Worm (Caenorhabditis elegans) whole organism, L4 larva: ENCODE data around the gene cpr-9.

Experiments
- F26F4.8 ChIP-seq: fragments of 200-800 bp; sonication (Bioruptor generic); conservative IDR thresholded peaks from 2 replicates; pipeline ENCODE4 v1.3.6; 2022; ENCODE audit warnings: missing genetic modification characterization, missing compliant biosample characterization
- T20F7.1 ChIP-seq: fragments of 200-800 bp; sonication (Bioruptor generic); optimal IDR thresholded peaks from 2 replicates; lab custom pipeline; 2018; ENCODE audit warnings: mild to moderate bottlenecking, missing genetic modification characterization, missing compliant biosample characterization
- T26A8.4 ChIP-seq: fragments of 200-800 bp; sonication (Bioruptor generic); IDR thresholded peaks from 2 replicates; pipeline ENCODE4 v1.3.6; 2022; ENCODE audit warnings: missing genetic modification characterization, missing compliant biosample characterization
- Y48G9A.11 ChIP-seq: fragments of 200-800 bp; sonication (Bioruptor generic); IDR thresholded peaks from 2 replicates; pipeline ENCODE4 v1.3.6; 2022; ENCODE audit warnings: missing genetic modification reagents, missing genetic modification characterization, missing compliant biosample characterization
- Y75B8A.6 ChIP-seq: fragments of 200-800 bp; sonication (Bioruptor generic); IDR thresholded peaks from 2 replicates; pipeline ENCODE4 v1.3.6; 2022; ENCODE audit warnings: missing genetic modification reagents, missing genetic modification characterization, missing compliant biosample characterization
- ZK337.2 ChIP-seq: fragments of 200-800 bp; sonication (Bioruptor generic); IDR thresholded peaks from 2 replicates; pipeline ENCODE4 v1.3.6; 2022; ENCODE audit warnings: missing genetic modification reagents, missing genetic modification characterization, missing compliant biosample characterization
- ama-1 ChIP-seq: fragments of 150-350 bp; optimal IDR thresholded peaks from 2 replicates; lab custom pipeline; 2014; ENCODE audit warnings: inconsistent platforms, mixed read lengths
- ceh-32 ChIP-seq: sonication (generic microtip); optimal IDR thresholded peaks from 2 replicates; lab custom pipeline; 2016; ENCODE audit warnings: mild to moderate bottlenecking, missing genetic modification characterization, missing compliant biosample characterization; ENCODE audit not compliant: poor library complexity
- ceh-44 ChIP-seq: fragments of 200-800 bp; sonication (Bioruptor generic); IDR thresholded peaks from 2 replicates; pipeline ENCODE4 v1.3.6; 2022; ENCODE audit warnings: missing genetic modification reagents, missing genetic modification characterization, missing compliant biosample characterization
- ceh-62 ChIP-seq: sonication (generic microtip); optimal IDR thresholded peaks from 2 replicates; lab custom pipeline; 2017; ENCODE audit warnings: missing biosample characterization, missing genetic modification characterization
- ceh-82 ChIP-seq: sonication (generic microtip); optimal IDR thresholded peaks from 2 replicates; lab custom pipeline; 2017; ENCODE audit warnings: missing biosample characterization, missing genetic modification characterization
- ces-1 ChIP-seq: fragments of 150-350 bp; sonication (generic microtip); optimal IDR thresholded peaks from 4 replicates; lab custom pipeline; 2014; ENCODE audit warnings: missing biosample characterization, missing genetic modification reagents, missing genetic modification characterization
- cey-2 ChIP-seq: sonication (generic microtip); optimal IDR thresholded peaks from 3 replicates; lab custom pipeline; 2017; ENCODE audit warnings: missing genetic modification characterization, mild to moderate bottlenecking, missing compliant biosample characterization, antibody characterized with exemption, borderline replicate concordance; ENCODE audit not compliant: insufficient read depth
- ctbp-1 ChIP-seq: fragments of 200-800 bp; sonication (Bioruptor generic); IDR thresholded peaks from 2 replicates; pipeline ENCODE4 v1.3.6; 2022; ENCODE audit warnings: missing genetic modification reagents, missing genetic modification characterization, missing compliant biosample characterization
- daf-12 ChIP-seq: fragments of 150-350 bp; optimal IDR thresholded peaks from 2 replicates; lab custom pipeline; 2014; ENCODE audit warnings: missing biosample characterization, missing genetic modification reagents, missing genetic modification characterization
- daf-19 ChIP-seq: fragments of 200-800 bp; sonication (Bioruptor generic); conservative IDR thresholded peaks from 2 replicates; pipeline ENCODE4 v1.3.6; 2022; ENCODE audit warnings: missing genetic modification characterization, missing compliant biosample characterization
- daf-8 ChIP-seq: fragments of 200-800 bp; sonication (Bioruptor generic); IDR thresholded peaks from 2 replicates; pipeline ENCODE4 v1.3.6; 2022; ENCODE audit warnings: missing genetic modification characterization, missing compliant biosample characterization
- dmd-8 ChIP-seq: fragments of 200-800 bp; sonication (Bioruptor generic); IDR thresholded peaks from 2 replicates; pipeline ENCODE4 v1.3.6; 2022; ENCODE audit warnings: missing genetic modification characterization, missing compliant biosample characterization
- dmd-9 ChIP-seq: fragments of 200-800 bp; sonication (Bioruptor generic); IDR thresholded peaks from 2 replicates; pipeline ENCODE4 v1.3.6; 2022; ENCODE audit warnings: missing genetic modification reagents, missing genetic modification characterization, missing compliant biosample characterization
- duxl-1 ChIP-seq: sonication (generic microtip); optimal IDR thresholded peaks from 2 replicates; lab custom pipeline; 2016; ENCODE audit warnings: mild to moderate bottlenecking, missing genetic modification characterization, moderate library complexity, missing compliant biosample characterization; ENCODE audit not compliant: poor library complexity
- egl-27 ChIP-seq: sonication (generic microtip); optimal IDR thresholded peaks from 3 replicates; lab custom pipeline; 2017; ENCODE audit warnings: missing biosample characterization, missing genetic modification reagents, missing genetic modification characterization
- fkh-10 ChIP-seq: fragments of 150-350 bp; optimal IDR thresholded peaks from 2 replicates; lab custom pipeline; 2014; ENCODE audit warnings: missing biosample characterization, missing genetic modification reagents, missing genetic modification characterization
- fos-1 ChIP-seq: fragments of 150-350 bp; optimal IDR thresholded peaks from 2 replicates; lab custom pipeline; 2014; ENCODE audit warnings: missing biosample characterization, missing genetic modification characterization
- gei-8 ChIP-seq: fragments of 200-800 bp; sonication (Bioruptor generic); optimal IDR thresholded peaks from 2 replicates; lab custom pipeline; 2018; ENCODE audit warnings: mild to moderate bottlenecking, missing genetic modification characterization, missing compliant biosample characterization
- hlh-30 ChIP-seq: sonication (generic microtip); optimal IDR thresholded peaks from 2 replicates; lab custom pipeline; 2017; ENCODE audit warnings: antibody characterized with exemption, mild to moderate bottlenecking, missing genetic modification characterization, missing compliant biosample characterization; ENCODE audit not compliant: insufficient read depth
- hmg-1.1 ChIP-seq: fragments of 200-800 bp; sonication (Bioruptor generic); IDR thresholded peaks from 2 replicates; pipeline ENCODE4 v1.3.6; 2022; ENCODE audit warnings: missing genetic modification reagents, missing genetic modification characterization, missing compliant biosample characterization
- lin-13 ChIP-seq: fragments of 150-350 bp; optimal IDR thresholded peaks from 2 replicates; lab custom pipeline; 2014; ENCODE audit warnings: missing biosample characterization, missing genetic modification reagents, missing genetic modification characterization
- lin-15B ChIP-seq: fragments of 150-350 bp; sonication (generic microtip); optimal IDR thresholded peaks from 3 replicates; lab custom pipeline; 2014; ENCODE audit warnings: missing biosample characterization, missing genetic modification characterization
- lin-38 ChIP-seq: fragments of 200-800 bp; sonication (Bioruptor generic); IDR thresholded peaks from 2 replicates; pipeline ENCODE4 v1.3.6; 2022; ENCODE audit warnings: missing genetic modification reagents, missing genetic modification characterization, missing compliant biosample characterization
- lir-3 ChIP-seq: sonication (generic microtip); optimal IDR thresholded peaks from 2 replicates; lab custom pipeline; 2016; ENCODE audit warnings: mild to moderate bottlenecking, missing genetic modification characterization, missing compliant biosample characterization
- lsy-2 ChIP-seq, 2 experiments: fragments of 150-350 bp in 1 of 2; sonication (generic microtip) in 1 of 2; optimal IDR thresholded peaks; 2 replicates each; lab custom pipeline; 2014 to 2017; ENCODE audit warnings: missing biosample characterization in 2 of 2, missing genetic modification characterization in 2 of 2
- mep-1 ChIP-seq: fragments of 150-350 bp; sonication (generic microtip); optimal IDR thresholded peaks from 3 replicates; lab custom pipeline; 2014; ENCODE audit warnings: missing biosample characterization, missing genetic modification characterization
- mxl-3 ChIP-seq: fragments of 200-800 bp; sonication (Bioruptor generic); optimal IDR thresholded peaks from 2 replicates; lab custom pipeline; 2018; ENCODE audit warnings: mild to moderate bottlenecking, missing genetic modification characterization, missing compliant biosample characterization
- nhr-11 ChIP-seq: fragments of 150-350 bp; optimal IDR thresholded peaks from 2 replicates; lab custom pipeline; 2014; ENCODE audit warnings: missing biosample characterization, missing genetic modification characterization
- nhr-111 ChIP-seq: fragments of 200-800 bp; sonication (Bioruptor generic); optimal IDR thresholded peaks from 2 replicates; lab custom pipeline; 2018; ENCODE audit warnings: mild to moderate bottlenecking, missing genetic modification characterization, missing compliant biosample characterization
- nhr-237 ChIP-seq: sonication (generic microtip); optimal IDR thresholded peaks from 2 replicates; lab custom pipeline; 2017; ENCODE audit warnings: missing biosample characterization, missing genetic modification characterization
- nhr-41 ChIP-seq: fragments of 200-800 bp; sonication (Bioruptor generic); IDR thresholded peaks from 2 replicates; pipeline ENCODE4 v1.3.6; 2022; ENCODE audit warnings: missing genetic modification reagents, missing genetic modification characterization, missing compliant biosample characterization
- nhr-42 ChIP-seq: fragments of 200-800 bp; sonication (Bioruptor generic); IDR thresholded peaks from 2 replicates; pipeline ENCODE4 v1.3.6; 2022; ENCODE audit warnings: missing genetic modification characterization, missing compliant biosample characterization
- php-3 ChIP-seq: fragments of 200-800 bp; sonication (Bioruptor generic); IDR thresholded peaks from 2 replicates; pipeline ENCODE4 v1.3.6; 2022; ENCODE audit warnings: missing genetic modification reagents, missing genetic modification characterization, missing compliant biosample characterization
- rbr-2 ChIP-seq: sonication (generic microtip); optimal IDR thresholded peaks from 2 replicates; lab custom pipeline; 2016; ENCODE audit warnings: missing genotype, missing genetic modification characterization, missing compliant biosample characterization
- skn-1 ChIP-seq: fragments of 150-350 bp; optimal IDR thresholded peaks from 2 replicates; lab custom pipeline; 2014; ENCODE audit warnings: missing biosample characterization, missing genetic modification characterization
- spr-1 ChIP-seq: sonication (generic microtip); optimal IDR thresholded peaks from 2 replicates; lab custom pipeline; 2016; ENCODE audit warnings: mild to moderate bottlenecking, missing genetic modification characterization, missing compliant biosample characterization
- spr-3 ChIP-seq: fragments of 200-800 bp; sonication (Bioruptor generic); optimal IDR thresholded peaks from 2 replicates; lab custom pipeline; 2018; ENCODE audit warnings: mild to moderate bottlenecking, missing genetic modification characterization, missing compliant biosample characterization
- vab-7 ChIP-seq: fragments of 200-800 bp; sonication (Bioruptor generic); IDR thresholded peaks from 2 replicates; pipeline ENCODE4 v1.3.6; 2022; ENCODE audit warnings: missing genetic modification reagents, missing genetic modification characterization, missing compliant biosample characterization
- zag-1 ChIP-seq: fragments of 150-350 bp; optimal IDR thresholded peaks from 2 replicates; lab custom pipeline; 2014; ENCODE audit warnings: missing biosample characterization, missing genetic modification characterization
- zfp-2 ChIP-seq: sonication (generic microtip); optimal IDR thresholded peaks from 2 replicates; lab custom pipeline; 2016; ENCODE audit warnings: mild to moderate bottlenecking, missing genetic modification characterization, missing compliant biosample characterization
- zfp-3 ChIP-seq: fragments of 200-800 bp; sonication (Bioruptor generic); conservative IDR thresholded peaks from 2 replicates; pipeline ENCODE4 v1.3.6; 2022; ENCODE audit warnings: missing genetic modification reagents, missing genetic modification characterization, missing compliant biosample characterization
- zip-11 ChIP-seq: fragments of 200-800 bp; sonication (Bioruptor generic); IDR thresholded peaks from 2 replicates; pipeline ENCODE4 v1.3.6; 2022; ENCODE audit warnings: missing genetic modification characterization, missing compliant biosample characterization
- ztf-7 ChIP-seq: fragments of 150-350 bp; optimal IDR thresholded peaks from 2 replicates; lab custom pipeline; 2014; ENCODE audit warnings: missing biosample characterization, missing genetic modification characterization

cpr-9 gene

ce11 chrV:12024273-12024672 lies 21.4 kb downstream of the cpr-9 start (continued):
- TF ChIP-seq ceh-44 = no peak
- TF ChIP-seq Y48G9A.11 (GFP tag; lab: Robert Waterston, UW) = 0 out of 2 replicates have a peak, but pooled peaks have one; percentile 5
- no peak for TF ChIP-seq vab-7 (GFP tag; lab: Robert Waterston, UW)
- no peak for TF ChIP-seq daf-19 (GFP tag; lab: Robert Waterston, UW)
- 0 out of 2 replicates have a peak, but pooled peaks have one; percentile 36 for TF ChIP-seq F26F4.8 (GFP tag; lab: Robert Waterston, UW)
- peak; percentile 64; the same call in 1 of the 2 replicates for TF ChIP-seq hmg-1.1 (GFP tag; lab: Robert Waterston, UW)
- no peak for TF ChIP-seq zip-11 (GFP tag; lab: Robert Waterston, UW)
- no peak for TF ChIP-seq spr-3 (GFP tag; lab: Kevin White, UChicago)
- TF ChIP-seq ceh-82 (tag; lab: Kevin White, UChicago) = no peak
- no peak for TF ChIP-seq zag-1 (tag; lab: Kevin White, UChicago)
- no peak for TF ChIP-seq lin-38 (GFP tag; lab: Robert Waterston, UW)
- TF ChIP-seq ztf-7 = no peak
- TF ChIP-seq cey-2 (tag; lab: Kevin White, UChicago) = no peak
- TF ChIP-seq spr-1 (tag; lab: Kevin White, UChicago) = no peak
- TF ChIP-seq fos-1 (tag; lab: Kevin White, UChicago) = no peak
- TF ChIP-seq fkh-10 (GFP tag; lab: Kevin White, UChicago) = peak; percentile 47
- TF ChIP-seq egl-27 (tag; lab: Kevin White, UChicago) = no peak
- no peak for TF ChIP-seq nhr-111 (GFP tag; lab: Kevin White, UChicago)
- TF ChIP-seq php-3 (GFP tag; lab: Robert Waterston, UW) = no peak
- TF ChIP-seq mep-1 (tag; lab: Kevin White, UChicago) = peak; percentile 5
- no peak for TF ChIP-seq ceh-32 (tag; lab: Kevin White, UChicago)
- TF ChIP-seq T20F7.1 = no peak
- peak; percentile 2 for TF ChIP-seq nhr-11 (tag; lab: Kevin White, UChicago)
- no peak for TF ChIP-seq duxl-1 (tag; lab: Kevin White, UChicago)
- no peak for TF ChIP-seq mxl-3 (GFP tag; lab: Kevin White, UChicago)
- TF ChIP-seq zfp-2 (tag; lab: Kevin White, UChicago) = no peak
- peak; percentile 31 for TF ChIP-seq hlh-30 (tag; lab: Kevin White, UChicago)
- TF ChIP-seq dmd-8 (GFP tag; lab: Robert Waterston, UW) = peak; percentile 59; the same call in 1 of the 2 replicates
- peak; percentile 79 for TF ChIP-seq ctbp-1
- TF ChIP-seq daf-12 = no peak
- TF ChIP-seq ces-1 (GFP tag; lab: Kevin White, UChicago) = no peak
- no peak for TF ChIP-seq nhr-41 (GFP tag; lab: Robert Waterston, UW)
- 0 out of 2 replicates have a peak, but pooled peaks have one; percentile 51 for TF ChIP-seq dmd-9
- no peak for TF ChIP-seq zfp-3 (GFP tag; lab: Robert Waterston, UW)
- TF ChIP-seq lsy-2 (tag; optimal IDR thresholded peaks at IDR 0.05; lab: Kevin White, UChicago) = peak in 1 of 2 experiments; percentile 9
- peak; percentile 29; the same call in 1 of the 2 replicates for TF ChIP-seq T26A8.4 (GFP tag; lab: Robert Waterston, UW)
- TF ChIP-seq ceh-62 (tag; lab: Kevin White, UChicago) = no peak
- TF ChIP-seq ama-1 (lab: Kevin White, UChicago) = no peak
- no peak for TF ChIP-seq nhr-42
- no peak for TF ChIP-seq nhr-237 (tag; lab: Kevin White, UChicago)
- no peak for TF ChIP-seq daf-8 (GFP tag; lab: Robert Waterston, UW)
- TF ChIP-seq gei-8 (GFP tag; lab: Kevin White, UChicago) = no peak
- TF ChIP-seq lin-13 (GFP tag; lab: Kevin White, UChicago) = no peak
- peak; percentile 18 for TF ChIP-seq lir-3
- no peak for TF ChIP-seq Y75B8A.6
- TF ChIP-seq skn-1 (tag; lab: Kevin White, UChicago) = no peak
- peak; percentile 47 for TF ChIP-seq rbr-2 (tag; lab: Kevin White, UChicago)
- no peak for TF ChIP-seq lin-15B (tag; lab: Kevin White, UChicago)
- no peak for TF ChIP-seq ZK337.2 (GFP tag; lab: Robert Waterston, UW)
- TF ChIP-seq, all 104 proteins: peak for 19
